Fruit fly (Drosophila melanogaster) whole organism, embryonic: ENCODE data around the gene CG17329.

Experiments
- Bdp1 ChIP-seq: fragments of 200-800 bp; sonication (Bioruptor generic); optimal IDR thresholded peaks from 3 replicates; lab custom pipeline; 2016; ENCODE audit warnings: missing biosample characterization, missing genetic modification characterization
- CG32532 ChIP-seq: fragments of 200-800 bp; sonication (Bioruptor generic); IDR thresholded peaks from 2 replicates; pipeline ENCODE4 v1.3.6; 2022; ENCODE audit warnings: missing biosample characterization, missing genetic modification characterization
- CG9797 ChIP-seq: fragments of 200-800 bp; sonication (Bioruptor generic); optimal IDR thresholded peaks from 3 replicates; lab custom pipeline; 2018; ENCODE audit warnings: missing biosample characterization, mild to moderate bottlenecking, missing genetic modification characterization
- crol ChIP-seq: fragments of 200-800 bp; sonication (Bioruptor generic); IDR thresholded peaks from 2 replicates; pipeline ENCODE4 v1.3.6; 2022; ENCODE audit warnings: missing biosample characterization, missing genetic modification characterization
- gsb-n ChIP-seq: fragments of 200-800 bp; sonication (Bioruptor generic); optimal IDR thresholded peaks from 3 replicates; lab custom pipeline; 2018; ENCODE audit warnings: missing biosample characterization, mild to moderate bottlenecking, missing genetic modification characterization
- schlank ChIP-seq: fragments of 200-800 bp; sonication (Bioruptor generic); optimal IDR thresholded peaks from 2 replicates; lab custom pipeline; 2018; ENCODE audit warnings: missing biosample characterization, mild to moderate bottlenecking, missing genetic modification characterization

DNA sequence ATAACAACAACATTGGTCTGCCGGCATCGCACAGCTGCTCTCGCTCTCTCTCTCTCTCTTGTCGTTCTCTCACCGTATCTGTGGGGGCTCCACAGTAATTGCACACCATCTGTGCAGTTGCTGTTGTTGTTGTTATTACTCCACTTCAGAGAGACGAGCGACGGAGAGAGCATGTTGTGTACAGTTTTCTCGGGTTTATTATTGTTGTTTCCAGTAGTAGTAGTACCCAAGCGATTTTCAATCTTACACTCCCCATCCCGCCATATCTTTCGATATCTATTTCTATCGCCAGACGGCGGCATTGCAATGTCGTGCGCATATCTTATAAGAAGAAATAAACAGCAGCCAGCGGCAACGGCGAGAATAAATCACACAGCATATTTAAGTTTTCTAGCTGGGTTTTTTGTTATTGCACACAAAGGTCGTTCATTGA lies 23.0 kb upstream of the CG17329 start:
- TF ChIP-seq schlank (tag; lab: Kevin White, UChicago) (no peak), gsb-n (tag; lab: Kevin White, UChicago) (no peak), CG9797 (GFP tag; lab: Kevin White, UChicago) (no peak), crol (GFP tag; lab: Robert Waterston, UW) (no peak), Bdp1 (GFP tag; lab: Kevin White, UChicago) (no peak), CG32532 (GFP tag; lab: Robert Waterston, UW) (no peak)
